Worm (Caenorhabditis elegans) whole organism, young adult: Measurements from ENCODE around the gene C36C9.4.
"Not testable (repeated sequence)": the region's sequence is repeated elsewhere in the genome, so short reads cannot be mapped to it uniquely, and the experiment has no call there.

Source experiments
- Y67H2A.10 ChIP-seq: fragments of 200-800 bp; sonication (Bioruptor generic); conservative IDR thresholded peaks from 2 replicates; pipeline ENCODE4 v1.3.6; 2022; ENCODE audit warnings: missing genetic modification reagents, missing genetic modification characterization, missing compliant biosample characterization
- ceh-58 ChIP-seq: fragments of 200-800 bp; sonication (Bioruptor generic); IDR thresholded peaks from 2 replicates; pipeline ENCODE4 v1.3.6; 2022; ENCODE audit warnings: missing genetic modification characterization, missing compliant biosample characterization
- hmg-1.2 ChIP-seq: fragments of 200-800 bp; sonication (Bioruptor generic); IDR thresholded peaks from 2 replicates; pipeline ENCODE4 v1.3.6; 2022; ENCODE audit warnings: missing genetic modification reagents, missing genetic modification characterization, missing compliant biosample characterization
- let-526 ChIP-seq: fragments of 200-800 bp; sonication (Bioruptor generic); IDR thresholded peaks from 2 replicates; pipeline ENCODE4 v1.3.6; 2022; ENCODE audit warnings: missing genetic modification reagents, missing genetic modification characterization, missing compliant biosample characterization
- nhr-80 ChIP-seq: sonication (generic microtip); optimal IDR thresholded peaks from 2 replicates; lab custom pipeline; 2016; ENCODE audit warnings: missing genetic modification characterization, missing compliant biosample characterization
- repo-1 ChIP-seq: sonication (generic microtip); optimal IDR thresholded peaks from 2 replicates; lab custom pipeline; 2017; ENCODE audit warnings: mild to moderate bottlenecking, missing genetic modification characterization, missing compliant biosample characterization
- snpc-1.3 ChIP-seq: sonication (generic microtip); optimal IDR thresholded peaks from 2 replicates; lab custom pipeline; 2017; ENCODE audit warnings: missing genetic modification characterization, mild to moderate bottlenecking, missing compliant biosample characterization, antibody characterized with exemption, moderate library complexity, missing genotype, missing genetic modification reagents; ENCODE audit not compliant: insufficient read depth
- ztf-28 ChIP-seq: fragments of 200-800 bp; sonication (Bioruptor generic); IDR thresholded peaks from 2 replicates; pipeline ENCODE4 v1.3.6; 2022; ENCODE audit warnings: missing genetic modification reagents, missing genetic modification characterization, missing compliant biosample characterization

DNA sequence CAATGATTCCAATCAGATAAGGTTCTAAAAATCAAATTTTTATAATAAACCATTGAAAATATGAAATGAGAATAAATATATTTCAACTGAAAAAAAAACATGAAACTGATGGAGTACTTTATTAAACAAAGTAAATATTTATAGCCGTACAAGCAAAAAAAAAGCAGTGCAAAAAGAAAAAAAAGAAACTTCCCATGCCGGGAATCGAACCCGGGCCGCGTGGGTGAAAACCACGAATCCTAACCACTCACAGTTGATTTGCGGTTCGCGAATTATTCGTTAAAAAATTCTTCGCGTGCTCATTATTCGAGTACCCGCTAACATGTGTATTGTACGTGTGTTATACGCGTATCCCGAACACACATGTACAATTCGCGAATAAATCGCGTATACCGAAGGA lies 5.9 kb downstream of the C36C9.4 start, which contains the start of gene C36C9.6:
- not testable (repeated sequence) for TF ChIP-seq snpc-1.3 (tag; lab: Kevin White, UChicago); Y67H2A.10 (GFP tag; lab: Robert Waterston, UW); repo-1 (tag; lab: Kevin White, UChicago); hmg-1.2 (GFP tag; lab: Robert Waterston, UW); let-526 (GFP tag; lab: Robert Waterston, UW); nhr-80 (tag; lab: Kevin White, UChicago); ceh-58 (GFP tag; lab: Robert Waterston, UW); ztf-28 (GFP tag; lab: Robert Waterston, UW)
